Fruit fly (Drosophila melanogaster) whole organism, prepupa: ENCODE results near the gene CG12316.

Source experiments
- Blimp-1 ChIP-seq: fragments of 200-800 bp; sonication (Bioruptor generic); optimal IDR thresholded peaks from 3 replicates; lab custom pipeline; 2017; ENCODE audit warnings: missing biosample characterization, missing genetic modification characterization, mild to moderate bottlenecking, moderate library complexity, missing genetic modification reagents
- CG10631 ChIP-seq: fragments of 200-800 bp; sonication (Bioruptor generic); optimal IDR thresholded peaks from 2 replicates; lab custom pipeline; 2016; ENCODE audit warnings: missing biosample characterization, missing genetic modification characterization
- CG10669 ChIP-seq: fragments of 200-800 bp; sonication (Bioruptor generic); optimal IDR thresholded peaks from 3 replicates; lab custom pipeline; 2018; ENCODE audit warnings: missing biosample characterization, mild to moderate bottlenecking, missing genetic modification characterization, moderate library complexity
- CG11294 ChIP-seq: fragments of 200-800 bp; sonication (Bioruptor generic); IDR thresholded peaks from 2 replicates; pipeline ENCODE4 v1.3.6; 2022; ENCODE audit warnings: missing biosample characterization, missing genetic modification characterization
- CG11762 ChIP-seq: fragments of 200-800 bp; sonication (Bioruptor generic); optimal IDR thresholded peaks from 3 replicates; lab custom pipeline; 2016; ENCODE audit warnings: missing biosample characterization, missing genetic modification characterization; ENCODE audit not compliant: insufficient read depth
- CG11902 ChIP-seq: fragments of 200-800 bp; sonication (Bioruptor generic); optimal IDR thresholded peaks from 3 replicates; lab custom pipeline; 2016; ENCODE audit warnings: missing biosample characterization, missing genetic modification characterization
- CG1621 ChIP-seq: fragments of 200-800 bp; sonication (Bioruptor generic); optimal IDR thresholded peaks from 3 replicates; lab custom pipeline; 2018; ENCODE audit warnings: missing biosample characterization, mild to moderate bottlenecking, missing genetic modification characterization
- CG16779 ChIP-seq: fragments of 200-800 bp; sonication (Bioruptor generic); optimal IDR thresholded peaks from 3 replicates; lab custom pipeline; 2017; ENCODE audit warnings: missing biosample characterization, mild to moderate bottlenecking, missing genetic modification characterization
- CG3032 ChIP-seq: fragments of 200-800 bp; optimal IDR thresholded peaks from 2 replicates; lab custom pipeline; 2019; ENCODE audit warnings: missing biosample characterization, mild to moderate bottlenecking, missing genetic modification characterization, moderate library complexity
- CG31627 ChIP-seq: fragments of 200-800 bp; sonication (Bioruptor generic); optimal IDR thresholded peaks from 3 replicates; lab custom pipeline; 2016; ENCODE audit warnings: missing biosample characterization, missing genetic modification characterization
- CG34406 ChIP-seq: fragments of 200-800 bp; sonication (Bioruptor generic); optimal IDR thresholded peaks from 3 replicates; lab custom pipeline; 2016; ENCODE audit warnings: missing biosample characterization, missing genetic modification characterization
- CG4318 ChIP-seq: fragments of 200-800 bp; sonication (Bioruptor generic); optimal IDR thresholded peaks from 3 replicates; lab custom pipeline; 2017; ENCODE audit warnings: missing biosample characterization, mild to moderate bottlenecking, missing genetic modification characterization
- CG6276 ChIP-seq: fragments of 200-800 bp; sonication (Bioruptor generic); optimal IDR thresholded peaks from 2 replicates; lab custom pipeline; 2017; ENCODE audit warnings: missing biosample characterization, mild to moderate bottlenecking, missing genetic modification characterization
- CG6808 ChIP-seq: fragments of 200-800 bp; sonication (Bioruptor generic); optimal IDR thresholded peaks from 3 replicates; lab custom pipeline; 2017; ENCODE audit warnings: missing biosample characterization, missing genetic modification characterization, mild to moderate bottlenecking, moderate library complexity, missing genetic modification reagents
- CG7368 ChIP-seq: fragments of 200-800 bp; sonication (Bioruptor generic); optimal IDR thresholded peaks from 3 replicates; lab custom pipeline; 2016; ENCODE audit warnings: missing biosample characterization, missing genetic modification characterization
- CG8319 ChIP-seq: fragments of 200-800 bp; sonication (Bioruptor generic); optimal IDR thresholded peaks from 3 replicates; lab custom pipeline; 2016; ENCODE audit warnings: missing biosample characterization, missing genetic modification characterization
- CG8632 ChIP-seq: fragments of 200-800 bp; sonication (Bioruptor generic); optimal IDR thresholded peaks from 3 replicates; lab custom pipeline; 2016; ENCODE audit warnings: missing biosample characterization, missing genetic modification characterization
- CG9139 ChIP-seq: fragments of 200-800 bp; sonication (Bioruptor generic); optimal IDR thresholded peaks from 3 replicates; lab custom pipeline; 2017; ENCODE audit warnings: missing biosample characterization, mild to moderate bottlenecking, missing genetic modification characterization
- Eip75B ChIP-seq: fragments of 200-800 bp; sonication (Bioruptor generic); optimal IDR thresholded peaks from 3 replicates; lab custom pipeline; 2016; ENCODE audit warnings: missing biosample characterization, missing genetic modification characterization
- Eip78C ChIP-seq: fragments of 200-800 bp; sonication (Bioruptor generic); peaks from one replicate; lab custom pipeline; 2016; ENCODE audit warnings: missing biosample characterization, missing genetic modification characterization
- Eip93F ChIP-seq: fragments of 200-800 bp; sonication (Bioruptor generic); optimal IDR thresholded peaks from 2 replicates; lab custom pipeline; 2016; ENCODE audit warnings: missing biosample characterization, mild to moderate bottlenecking, missing genetic modification characterization
- Ets21C ChIP-seq: fragments of 200-800 bp; sonication (Bioruptor generic); optimal IDR thresholded peaks from 3 replicates; lab custom pipeline; 2016; ENCODE audit warnings: missing biosample characterization, missing genetic modification characterization
- Ets96B ChIP-seq: fragments of 200-800 bp; optimal IDR thresholded peaks from 2 replicates; lab custom pipeline; 2019; ENCODE audit warnings: missing biosample characterization, mild to moderate bottlenecking, missing genetic modification characterization, moderate library complexity
- Gug ChIP-seq: fragments of 200-800 bp; sonication (Bioruptor generic); IDR thresholded peaks from 2 replicates; pipeline ENCODE4 v1.3.6; 2022; ENCODE audit warnings: missing biosample characterization, missing genetic modification characterization
- Hr38 ChIP-seq: sonication (Bioruptor generic); optimal IDR thresholded peaks from 2 replicates; lab custom pipeline; 2016; ENCODE audit warnings: missing biosample characterization, missing genetic modification characterization
- Hr39 ChIP-seq: fragments of 200-800 bp; sonication (Bioruptor generic); optimal IDR thresholded peaks from 2 replicates; lab custom pipeline; 2016; ENCODE audit warnings: missing biosample characterization, missing genetic modification characterization
- Hr4 ChIP-seq: fragments of 200-800 bp; sonication (Bioruptor generic); optimal IDR thresholded peaks from 3 replicates; lab custom pipeline; 2016; ENCODE audit warnings: missing biosample characterization, missing genetic modification characterization
- Met ChIP-seq: fragments of 200-800 bp; sonication (Bioruptor generic); optimal IDR thresholded peaks from 3 replicates; lab custom pipeline; 2016; ENCODE audit warnings: missing biosample characterization, missing genetic modification characterization
- OdsH ChIP-seq: fragments of 200-800 bp; sonication (Bioruptor generic); optimal IDR thresholded peaks from 3 replicates; lab custom pipeline; 2016; ENCODE audit warnings: missing biosample characterization, missing genetic modification characterization
- Smox ChIP-seq: fragments of 200-800 bp; sonication (Bioruptor generic); optimal IDR thresholded peaks from 3 replicates; lab custom pipeline; 2016; ENCODE audit warnings: missing biosample characterization, missing genetic modification characterization
- Sox102F ChIP-seq: fragments of 200-800 bp; sonication (Bioruptor generic); optimal IDR thresholded peaks from 2 replicates; lab custom pipeline; 2016; ENCODE audit warnings: missing biosample characterization, mild to moderate bottlenecking, missing genetic modification characterization
- Sox14 ChIP-seq: fragments of 200-800 bp; sonication (Bioruptor generic); optimal IDR thresholded peaks from 3 replicates; lab custom pipeline; 2016; ENCODE audit warnings: missing biosample characterization, missing genetic modification characterization
- Sox15 ChIP-seq: fragments of 200-800 bp; sonication (Bioruptor generic); optimal IDR thresholded peaks from 3 replicates; lab custom pipeline; 2016; ENCODE audit warnings: missing biosample characterization, missing genetic modification characterization
- acj6 ChIP-seq: fragments of 200-800 bp; sonication (Bioruptor generic); optimal IDR thresholded peaks from 3 replicates; lab custom pipeline; 2016; ENCODE audit warnings: missing biosample characterization, missing genetic modification characterization
- cyc ChIP-seq: fragments of 200-800 bp; sonication (Bioruptor generic); optimal IDR thresholded peaks from 3 replicates; lab custom pipeline; 2016; ENCODE audit warnings: missing biosample characterization, missing genetic modification characterization
- dac ChIP-seq: fragments of 200-800 bp; sonication (Bioruptor generic); optimal IDR thresholded peaks from 2 replicates; lab custom pipeline; 2017; ENCODE audit warnings: missing biosample characterization, mild to moderate bottlenecking, missing genetic modification characterization
- dsx ChIP-seq: fragments of 200-800 bp; optimal IDR thresholded peaks from 3 replicates; lab custom pipeline; 2019; ENCODE audit warnings: missing biosample characterization, mild to moderate bottlenecking, missing genetic modification characterization, moderate library complexity; ENCODE audit not compliant: poor library complexity, severe bottlenecking
- fd59A ChIP-seq: fragments of 200-800 bp; sonication (Bioruptor generic); optimal IDR thresholded peaks from 2 replicates; lab custom pipeline; 2017; ENCODE audit warnings: missing biosample characterization, mild to moderate bottlenecking, missing genetic modification characterization, missing genetic modification reagents
- fd85E ChIP-seq: fragments of 200-800 bp; sonication (Bioruptor generic); optimal IDR thresholded peaks from 3 replicates; lab custom pipeline; 2016; ENCODE audit warnings: missing biosample characterization, missing genetic modification characterization
- fkh ChIP-seq: fragments of 200-800 bp; sonication (Bioruptor generic); optimal IDR thresholded peaks from 3 replicates; lab custom pipeline; 2017; ENCODE audit warnings: missing biosample characterization, mild to moderate bottlenecking, missing genetic modification characterization, moderate library complexity
- lz ChIP-seq: fragments of 200-800 bp; sonication (Bioruptor generic); optimal IDR thresholded peaks from 3 replicates; lab custom pipeline; 2016; ENCODE audit warnings: missing biosample characterization, missing genetic modification characterization
- net ChIP-seq: fragments of 200-800 bp; sonication (Bioruptor generic); optimal IDR thresholded peaks from 3 replicates; lab custom pipeline; 2016; ENCODE audit warnings: missing biosample characterization, missing genetic modification characterization
- pdm3 ChIP-seq: fragments of 200-800 bp; sonication (Bioruptor generic); optimal IDR thresholded peaks from 3 replicates; lab custom pipeline; 2016; ENCODE audit warnings: missing biosample characterization, missing genetic modification characterization
- salr ChIP-seq, 2 experiments: fragments of 200-800 bp; sonication (Bioruptor generic); optimal IDR thresholded peaks; 3 replicates each; lab custom pipeline; 2016 to 2018; ENCODE audit warnings: missing biosample characterization in 2 of 2, missing genetic modification characterization in 2 of 2, mild to moderate bottlenecking in 1 of 2
- spab ChIP-seq: fragments of 200-800 bp; sonication (Bioruptor generic); optimal IDR thresholded peaks from 2 replicates; lab custom pipeline; 2017; ENCODE audit warnings: missing biosample characterization, mild to moderate bottlenecking, missing genetic modification characterization, missing genetic modification reagents
- ss ChIP-seq, 2 experiments: fragments of 200-800 bp; sonication (Bioruptor generic); optimal IDR thresholded peaks; 2 replicates in 1 of 2; 3 replicates in 1 of 2; lab custom pipeline; 2017 to 2018; ENCODE audit warnings: mild to moderate bottlenecking in 2 of 2, missing biosample characterization in 2 of 2, missing genetic modification characterization in 2 of 2, moderate library complexity in 1 of 2
- svp ChIP-seq: fragments of 200-800 bp; sonication (Bioruptor generic); peaks from one replicate; lab custom pipeline; 2016; ENCODE audit warnings: missing biosample characterization, missing genetic modification characterization
- topi ChIP-seq: fragments of 200-800 bp; sonication (Bioruptor generic); optimal IDR thresholded peaks from 3 replicates; lab custom pipeline; 2016; ENCODE audit warnings: missing biosample characterization, missing genetic modification characterization
- vri ChIP-seq: fragments of 200-800 bp; sonication (Bioruptor generic); optimal IDR thresholded peaks from 3 replicates; lab custom pipeline; 2016; ENCODE audit warnings: missing biosample characterization, mild to moderate bottlenecking, missing genetic modification characterization

CG12316 gene

dm6 chr3L:15136659-15137572 is at the start of gene CG12316:
Gene CG12316, minus strand, starts transcription at chr3L:15136934.
- TF ChIP-seq Sox15 (GFP tag; lab: Kevin White, UChicago) (peak; percentile 91), dac (GFP tag; lab: Kevin White, UChicago) (peak; percentile 93), CG31627 (GFP tag; lab: Kevin White, UChicago) (peak; percentile 97), OdsH (GFP tag; lab: Kevin White, UChicago) (peak; percentile 94), CG6808 (peak; percentile 95), CG9139 (GFP tag; lab: Kevin White, UChicago) (peak; percentile 85), CG11902 (peak; percentile 83), Eip93F (peak; percentile 85), lz (GFP tag; lab: Kevin White, UChicago) (peak; percentile 98), Sox14 (peak; percentile 97), CG1621 (peak; percentile 95), fkh (GFP tag; lab: Kevin White, UChicago) (no peak), CG16779 (tag; lab: Kevin White, UChicago) (peak; percentile 93), fd59A (GFP tag; lab: Kevin White, UChicago) (peak; percentile 91), spab (peak; percentile 94), CG8319 (GFP tag; lab: Kevin White, UChicago) (peak; percentile 94), Sox102F (GFP tag; lab: Kevin White, UChicago) (peak; percentile 99), Eip78C (GFP tag; lab: Kevin White, UChicago) (peak; percentile 99), CG10669 (GFP tag; lab: Kevin White, UChicago) (peak; percentile 95), Smox (GFP tag; lab: Kevin White, UChicago) (peak; percentile 95), CG8632 (GFP tag; lab: Kevin White, UChicago) (peak; percentile 94), svp (GFP tag; lab: Kevin White, UChicago) (peak; percentile 98), ss (GFP tag; optimal IDR thresholded peaks at IDR 0.05; lab: Kevin White, UChicago) (peak; percentile 96), CG6276 (peak; percentile 95), topi (GFP tag; lab: Kevin White, UChicago) (peak; percentile 97), CG34406 (peak; percentile 94), Hr38 (GFP tag; lab: Kevin White, UChicago) (no peak), Ets21C (GFP tag; lab: Kevin White, UChicago) (peak; percentile 94), Ets96B (peak; percentile 94), CG11762 (peak; percentile 88), acj6 (GFP tag; lab: Kevin White, UChicago) (peak; percentile 93), CG4318 (GFP tag; lab: Kevin White, UChicago) (peak; percentile 88), fd85E (peak; percentile 93), dsx (peak; percentile 92), Gug (GFP tag; lab: Robert Waterston, UW) (peak; percentile 84), vri (GFP tag; lab: Kevin White, UChicago) (peak; percentile 95), cyc (GFP tag; lab: Kevin White, UChicago) (peak; percentile 95), CG3032 (peak; percentile 93), net (peak; percentile 94), Hr39 (GFP tag; lab: Kevin White, UChicago) (peak; percentile 96), Blimp-1 (GFP tag; lab: Kevin White, UChicago) (peak; percentile 81), pdm3 (GFP tag; lab: Kevin White, UChicago) (peak; percentile 95), CG7368 (peak; percentile 95), Hr4 (GFP tag; lab: Kevin White, UChicago) (peak; percentile 97), CG10631 (GFP tag; lab: Kevin White, UChicago) (peak; percentile 92), CG11294 (GFP tag; lab: Robert Waterston, UW) (peak; percentile 72), salr (GFP tag; optimal IDR thresholded peaks at IDR 0.05; lab: Kevin White, UChicago) (peak; percentile 90 to 91), Met (GFP tag; lab: Kevin White, UChicago) (peak; percentile 98), Eip75B (GFP tag; lab: Kevin White, UChicago) (peak; percentile 98)
